Fruit fly (Drosophila melanogaster): ENCODE measurements around the gene Rpt6.

The Rpt6 gene

DNA sequence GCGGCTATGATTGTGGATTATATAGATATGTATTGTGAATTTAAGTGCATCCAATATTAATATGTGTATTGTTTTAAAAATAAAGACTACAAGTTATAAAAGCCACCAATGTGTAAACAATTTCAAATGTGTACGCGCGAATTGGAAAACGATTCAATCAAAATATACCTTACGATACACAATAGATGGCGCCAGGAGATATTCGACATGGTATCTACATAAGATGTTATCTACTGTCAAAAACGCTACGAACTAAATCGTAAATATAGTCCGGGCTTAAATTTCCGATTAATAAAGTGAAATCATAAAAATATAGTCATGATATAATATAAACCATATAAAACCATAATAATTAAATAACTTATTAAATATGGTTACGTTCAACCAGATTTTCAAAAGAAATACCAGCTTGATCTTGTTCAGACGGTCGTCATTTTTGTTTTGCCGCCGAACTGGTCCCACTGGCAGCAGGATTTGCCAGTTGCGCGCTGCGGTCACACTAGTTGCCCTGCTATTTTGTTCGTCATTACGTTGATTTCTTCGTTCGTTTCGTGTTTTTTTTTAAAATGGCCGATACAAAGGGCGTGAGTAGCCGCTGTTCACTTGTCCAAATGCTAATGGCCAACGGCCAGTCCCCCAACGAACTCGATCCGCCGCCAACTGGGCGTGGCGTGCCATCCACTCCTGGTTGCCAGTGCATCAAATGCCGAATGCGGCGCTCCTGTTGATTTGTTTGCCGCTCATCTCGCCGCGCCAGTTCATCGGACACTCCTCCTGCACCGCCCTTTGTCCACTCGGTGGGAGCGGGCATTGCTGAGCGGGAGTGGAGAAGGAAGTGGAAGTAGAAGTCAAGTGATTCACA is 42.2 kb downstream of the Rpt6 start, which contains the start of gene Septin1:
TSS of gene Septin1 (plus strand) at position 477 of the 862 bp plus-strand sequence.
- TF ChIP-seq insv (optimal IDR thresholded peaks at IDR 0.05) (no peak), h (optimal IDR thresholded peaks at IDR 0.05) (no peak), Myc (optimal IDR thresholded peaks at IDR 0.05) (no peak), Sin3A (optimal IDR thresholded peaks at IDR 0.05) (no peak), psq (optimal IDR thresholded peaks at IDR 0.05) (no peak), ttk (optimal IDR thresholded peaks at IDR 0.05) (no peak)

DNA sequence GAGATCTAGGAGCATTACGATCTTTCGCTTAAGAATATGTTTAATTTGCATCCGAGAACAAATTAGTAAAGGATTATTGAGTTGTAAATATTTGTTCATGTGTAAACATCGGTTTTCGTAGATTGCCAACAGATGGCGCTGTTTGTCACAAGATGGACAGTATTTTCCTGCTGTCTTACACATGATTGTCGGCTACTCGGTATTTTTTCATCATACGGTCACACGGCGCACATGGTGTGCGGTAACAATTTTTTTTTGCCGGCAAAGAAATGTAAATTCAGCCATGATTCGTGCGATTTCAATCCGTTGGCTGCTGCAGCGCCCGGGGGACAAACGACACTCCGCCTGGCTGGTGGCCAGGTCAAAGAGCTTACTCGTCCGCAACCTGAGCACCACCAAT is 47.0 kb downstream of the Rpt6 start, which contains the start of the genes bbx and waw:
TSS of gene bbx (plus strand) at position 151 of the 400 bp plus-strand sequence.
TSS of gene waw (plus strand) at position 151 of the 400 bp plus-strand sequence.
- no peak for TF ChIP-seq psq (optimal IDR thresholded peaks at IDR 0.05)
- TF ChIP-seq Sin3A (optimal IDR thresholded peaks at IDR 0.05), result no peak
- TF ChIP-seq insv (optimal IDR thresholded peaks at IDR 0.05), result no peak
- TF ChIP-seq ttk (optimal IDR thresholded peaks at IDR 0.05), result no peak
- TF ChIP-seq Myc (optimal IDR thresholded peaks at IDR 0.05), result no peak
- no peak for TF ChIP-seq h (optimal IDR thresholded peaks at IDR 0.05)

DNA sequence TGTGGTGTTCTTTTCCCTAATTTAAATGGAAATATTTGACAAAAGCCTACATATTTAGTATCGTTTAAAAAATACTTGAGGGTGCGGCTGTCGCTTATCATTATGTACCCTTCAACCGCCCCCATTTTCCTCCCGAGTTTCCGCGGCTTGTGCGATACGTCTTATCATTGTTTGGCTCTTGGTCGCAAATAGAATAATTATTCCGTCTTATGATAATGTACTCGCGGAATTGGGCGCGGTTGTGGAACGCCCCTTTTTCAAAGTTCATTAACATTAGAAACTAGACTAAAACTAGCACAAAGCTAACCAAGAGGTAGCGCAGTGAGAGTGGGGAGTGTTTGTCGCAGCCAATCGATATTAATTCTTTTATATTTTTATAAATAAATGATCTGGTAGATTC is 49.6 kb downstream of the Rpt6 start:
- TF ChIP-seq insv (optimal IDR thresholded peaks at IDR 0.05) (no peak), psq (optimal IDR thresholded peaks at IDR 0.05) (no peak), h (optimal IDR thresholded peaks at IDR 0.05) (no peak), Sin3A (optimal IDR thresholded peaks at IDR 0.05) (no peak), ttk (optimal IDR thresholded peaks at IDR 0.05) (no peak), Myc (optimal IDR thresholded peaks at IDR 0.05) (no peak)

DNA sequence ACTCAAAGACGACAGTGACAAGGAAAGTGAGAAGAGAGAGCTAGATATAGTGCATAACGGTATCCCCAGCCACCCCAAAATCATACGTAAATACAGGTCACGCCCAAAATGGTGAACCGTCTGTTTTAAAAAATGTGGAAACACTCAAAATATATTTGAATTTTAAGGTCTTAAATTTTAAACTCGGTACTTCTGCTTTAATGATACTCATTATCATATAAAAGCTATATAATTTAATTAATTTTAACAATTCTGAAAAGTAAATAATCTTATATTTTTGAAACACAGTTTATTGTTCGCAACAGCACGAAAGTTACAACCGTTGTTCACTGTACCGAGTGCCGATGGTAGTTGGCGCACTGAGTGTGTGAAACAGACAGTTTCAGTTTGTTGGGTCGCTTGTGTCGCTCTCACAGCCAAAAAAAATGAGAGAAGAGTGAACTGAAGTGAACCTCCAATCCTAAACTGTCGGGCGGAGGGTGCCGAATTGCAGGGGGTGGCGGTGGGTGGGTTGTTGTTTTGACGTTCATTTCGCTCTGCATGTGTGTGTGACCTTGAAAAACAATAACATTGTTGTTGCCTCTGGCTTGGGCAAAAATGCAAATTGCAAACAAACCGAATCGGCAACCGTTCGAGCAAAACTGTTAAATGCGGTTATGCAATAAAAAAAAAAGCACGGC is 50.6 kb downstream of the Rpt6 start:
- TF ChIP-seq insv (optimal IDR thresholded peaks at IDR 0.05) (no peak), Sin3A (optimal IDR thresholded peaks at IDR 0.05) (no peak), psq (optimal IDR thresholded peaks at IDR 0.05) (no peak), h (optimal IDR thresholded peaks at IDR 0.05) (no peak), Myc (optimal IDR thresholded peaks at IDR 0.05) (no peak), ttk (optimal IDR thresholded peaks at IDR 0.05) (no peak)
